Worm (Caenorhabditis elegans): ENCODE results near the gene pqn-71.

- no peak for TF ChIP-seq pha-4 (tag; optimal IDR thresholded peaks at IDR 0.05)
- no peak for TF ChIP-seq sptf-1 (tag; optimal IDR thresholded peaks at IDR 0.05)
- no peak for TF ChIP-seq ceh-39 (tag; optimal IDR thresholded peaks at IDR 0.05)
- TF ChIP-seq blmp-1 (tag; optimal IDR thresholded peaks at IDR 0.05): no peak
Observed at ce11 chrV:15448408-15448807, 17.1 kb upstream of the pqn-71 start, which contains the start of gene T26H5.4.

All from whole organism, mixed stage, embryonic.